Fruit fly (Drosophila melanogaster) whole organism, embryonic: Measurements from ENCODE around the gene CG42726.
A peak's percentile ranks its signal among the peaks of the same experiment; 100 is the strongest.

Experiments used
- Ada2b ChIP-seq: fragments of 200-800 bp; sonication (Bioruptor generic); IDR thresholded peaks from 2 replicates; pipeline ENCODE4 v1.3.6; 2022; ENCODE audit warnings: missing biosample characterization, missing genetic modification characterization
- CG1024 ChIP-seq: fragments of 200-800 bp; sonication (Bioruptor generic); IDR thresholded peaks from 2 replicates; pipeline ENCODE4 v1.3.6; 2022; ENCODE audit warnings: missing biosample characterization, missing genetic modification characterization
- CG10366 ChIP-seq: fragments of 200-800 bp; sonication (Bioruptor generic); IDR thresholded peaks from 2 replicates; pipeline ENCODE4 v1.3.6; 2022; ENCODE audit warnings: missing biosample characterization, missing genetic modification characterization
- CG12155 ChIP-seq: fragments of 200-800 bp; sonication (Bioruptor generic); optimal IDR thresholded peaks from 3 replicates; lab custom pipeline; 2016; ENCODE audit warnings: missing biosample characterization, missing genetic modification characterization
- CG13296 ChIP-seq: fragments of 200-800 bp; sonication (Bioruptor generic); optimal IDR thresholded peaks from 3 replicates; lab custom pipeline; 2018; ENCODE audit warnings: missing biosample characterization, mild to moderate bottlenecking, missing genetic modification characterization
- CG14014 ChIP-seq: fragments of 200-800 bp; sonication (Bioruptor generic); IDR thresholded peaks from 2 replicates; pipeline ENCODE4 v1.3.6; 2022; ENCODE audit warnings: missing biosample characterization, missing genetic modification characterization
- CG15601 ChIP-seq: fragments of 200-800 bp; sonication (Bioruptor generic); optimal IDR thresholded peaks from 3 replicates; lab custom pipeline; 2019; ENCODE audit warnings: missing biosample characterization, mild to moderate bottlenecking, missing genetic modification characterization, moderate library complexity
- CG15696 ChIP-seq: fragments of 200-800 bp; sonication (Bioruptor generic); optimal IDR thresholded peaks from 2 replicates; lab custom pipeline; 2019; ENCODE audit warnings: missing biosample characterization, mild to moderate bottlenecking, missing genetic modification characterization, moderate library complexity
- CG17612 ChIP-seq: fragments of 200-800 bp; sonication (Bioruptor generic); IDR thresholded peaks from 2 replicates; pipeline ENCODE4 v1.3.6; 2022; ENCODE audit warnings: missing biosample characterization, missing genetic modification characterization
- CG17829 ChIP-seq: fragments of 200-800 bp; optimal IDR thresholded peaks from 2 replicates; lab custom pipeline; 2019; ENCODE audit warnings: missing biosample characterization, mild to moderate bottlenecking, missing genetic modification characterization, moderate library complexity
- CG2120 ChIP-seq: fragments of 200-800 bp; sonication (Bioruptor generic); optimal IDR thresholded peaks from 3 replicates; lab custom pipeline; 2016; ENCODE audit warnings: missing biosample characterization, missing genetic modification characterization
- CG2678 ChIP-seq: fragments of 200-800 bp; sonication (Bioruptor generic); optimal IDR thresholded peaks from 3 replicates; lab custom pipeline; 2019; ENCODE audit warnings: missing biosample characterization, mild to moderate bottlenecking, missing genetic modification characterization, moderate library complexity
- CG31224 ChIP-seq: fragments of 200-800 bp; sonication (Bioruptor generic); IDR thresholded peaks from 2 replicates; pipeline ENCODE4 v1.3.6; 2022; ENCODE audit warnings: missing biosample characterization, missing genetic modification characterization
- CG32532 ChIP-seq: fragments of 200-800 bp; sonication (Bioruptor generic); IDR thresholded peaks from 2 replicates; pipeline ENCODE4 v1.3.6; 2022; ENCODE audit warnings: missing biosample characterization, missing genetic modification characterization
- CG3726 ChIP-seq: fragments of 200-800 bp; sonication (Bioruptor generic); IDR thresholded peaks from 3 replicates; pipeline ENCODE4, ENCODE4 v1.3.6; 2022; ENCODE audit warnings: missing biosample characterization, missing genetic modification characterization
- CG3847 ChIP-seq: fragments of 200-800 bp; sonication (Bioruptor generic); IDR thresholded peaks from 2 replicates; pipeline ENCODE4 v1.3.6; 2022; ENCODE audit warnings: missing biosample characterization, missing genetic modification characterization
- CG4328 ChIP-seq: fragments of 200-800 bp; sonication (Bioruptor generic); optimal IDR thresholded peaks from 3 replicates; lab custom pipeline; 2017; ENCODE audit warnings: missing biosample characterization, missing genetic modification reagents, missing genetic modification characterization
- CG4707 ChIP-seq: fragments of 200-800 bp; sonication (Bioruptor generic); optimal IDR thresholded peaks from 2 replicates; lab custom pipeline; 2018; ENCODE audit warnings: missing biosample characterization, mild to moderate bottlenecking, missing genetic modification characterization, moderate library complexity
- CG6654 ChIP-seq: fragments of 200-800 bp; sonication (Bioruptor generic); optimal IDR thresholded peaks from 2 replicates; lab custom pipeline; 2017; ENCODE audit warnings: missing biosample characterization, mild to moderate bottlenecking, missing genetic modification characterization
- CG7745 ChIP-seq: fragments of 200-800 bp; sonication (Bioruptor generic); optimal IDR thresholded peaks from 2 replicates; lab custom pipeline; 2018; ENCODE audit warnings: missing biosample characterization, mild to moderate bottlenecking, missing genetic modification characterization, moderate library complexity
- CG8765 ChIP-seq: fragments of 200-800 bp; sonication (Bioruptor generic); IDR thresholded peaks from 2 replicates; pipeline ENCODE4 v1.3.6; 2022; ENCODE audit warnings: missing biosample characterization, missing genetic modification characterization
- CrebB ChIP-seq: fragments of 200-800 bp; sonication (Bioruptor generic); optimal IDR thresholded peaks from 3 replicates; lab custom pipeline; 2018; ENCODE audit warnings: missing biosample characterization, mild to moderate bottlenecking, missing genetic modification characterization
- D ChIP-seq, 2 experiments: fragments of 200-800 bp in 1 of 2; fragments of >200 bp in 1 of 2; sonication (Bioruptor generic) in 1 of 2; optimal IDR thresholded peaks; 2 replicates in 1 of 2; 3 replicates in 1 of 2; lab custom pipeline; 2017; ENCODE audit warnings: mild to moderate bottlenecking in 1 of 2, missing biosample characterization in 1 of 2, missing genetic modification characterization in 1 of 2, missing genetic modification reagents in 1 of 2
- D19A ChIP-seq: fragments of 200-800 bp; optimal IDR thresholded peaks from 3 replicates; lab custom pipeline; 2019; ENCODE audit warnings: missing biosample characterization, mild to moderate bottlenecking, missing genetic modification characterization, moderate library complexity
- Dad ChIP-seq: fragments of 200-800 bp; sonication (Bioruptor generic); optimal IDR thresholded peaks from 3 replicates; lab custom pipeline; 2016; ENCODE audit warnings: missing biosample characterization, missing genetic modification characterization
- Dll ChIP-seq: fragments of 200-800 bp; sonication (Bioruptor generic); IDR thresholded peaks from 4 replicates; pipeline ENCODE4 v1.3.6; 2022; ENCODE audit warnings: missing biosample characterization, missing genetic modification characterization; ENCODE audit not compliant: partially characterized antibody
- Doc3 ChIP-seq: fragments of 200-800 bp; sonication (Bioruptor generic); IDR thresholded peaks from 3 replicates; pipeline ENCODE4 v1.3.6; 2022; ENCODE audit warnings: missing biosample characterization, missing genetic modification characterization; ENCODE audit not compliant: partially characterized antibody
- Eip74EF ChIP-seq, 2 experiments: fragments of 200-800 bp in 1 of 2; fragments of >200 bp in 1 of 2; sonication (Bioruptor generic) in 1 of 2; optimal IDR thresholded peaks; 2 replicates each; lab custom pipeline; 2017 to 2019; ENCODE audit warnings: missing biosample characterization in 2 of 2, missing genetic modification characterization in 2 of 2, mild to moderate bottlenecking in 1 of 2, moderate library complexity in 1 of 2
- HHEX ChIP-seq: fragments of 200-800 bp; sonication (Bioruptor generic); optimal IDR thresholded peaks from 3 replicates; lab custom pipeline; 2017; ENCODE audit warnings: missing biosample characterization, mild to moderate bottlenecking, missing genetic modification characterization, missing genetic modification reagents
- HLH54F ChIP-seq: fragments of 200-800 bp; sonication (Bioruptor generic); optimal IDR thresholded peaks from 3 replicates; lab custom pipeline; 2016; ENCODE audit warnings: missing biosample characterization, missing genetic modification characterization
- HmgZ ChIP-seq: fragments of 200-800 bp; sonication (Bioruptor generic); optimal IDR thresholded peaks from 2 replicates; lab custom pipeline; 2018; ENCODE audit warnings: missing biosample characterization, mild to moderate bottlenecking, missing genetic modification characterization
- Hmx ChIP-seq: fragments of 200-800 bp; sonication (Bioruptor generic); optimal IDR thresholded peaks from 2 replicates; lab custom pipeline; 2016; ENCODE audit warnings: missing biosample characterization, missing genetic modification characterization
- Lpt ChIP-seq: fragments of >200 bp; optimal IDR thresholded peaks from 2 replicates; lab custom pipeline; 2018; ENCODE audit warnings: missing biosample characterization, missing genetic modification characterization
- MBD-R2 ChIP-seq: fragments of 200-800 bp; sonication (Bioruptor generic); IDR thresholded peaks from 2 replicates; pipeline ENCODE4 v1.3.6; 2022; ENCODE audit warnings: missing biosample characterization, missing genetic modification characterization
- Mrtf ChIP-seq: fragments of 200-800 bp; sonication (Bioruptor generic); IDR thresholded peaks from 3 replicates; pipeline ENCODE4 v1.3.6; 2022; ENCODE audit warnings: missing biosample characterization, missing genetic modification characterization
- NFAT ChIP-seq: fragments of 200-800 bp; sonication (Bioruptor generic); IDR thresholded peaks from 2 replicates; pipeline ENCODE4 v1.3.6; 2022; ENCODE audit warnings: missing biosample characterization, missing genetic modification characterization
- NfI ChIP-seq: fragments of 200-800 bp; sonication (Bioruptor generic); optimal IDR thresholded peaks from 3 replicates; lab custom pipeline; 2018; ENCODE audit warnings: missing biosample characterization, mild to moderate bottlenecking, missing genetic modification characterization, moderate library complexity
- Sin3A ChIP-seq: fragments of >200 bp; optimal IDR thresholded peaks from 2 replicates; lab custom pipeline; 2018
- Xrp1 ChIP-seq: fragments of 200-800 bp; sonication (Bioruptor generic); IDR thresholded peaks from 2 replicates; pipeline ENCODE4 v1.3.6; 2022; ENCODE audit warnings: missing biosample characterization, missing genetic modification characterization
- ase ChIP-seq: fragments of 200-800 bp; sonication (Bioruptor generic); IDR thresholded peaks from 3 replicates; pipeline ENCODE4 v1.3.6; 2022; ENCODE audit warnings: missing biosample characterization, missing genetic modification characterization
- caup ChIP-seq: fragments of 200-800 bp; sonication (Bioruptor generic); optimal IDR thresholded peaks from 3 replicates; lab custom pipeline; 2017; ENCODE audit warnings: missing biosample characterization, mild to moderate bottlenecking, missing genetic modification characterization, moderate library complexity; ENCODE audit not compliant: severe bottlenecking
- crol ChIP-seq: fragments of 200-800 bp; sonication (Bioruptor generic); IDR thresholded peaks from 2 replicates; pipeline ENCODE4 v1.3.6; 2022; ENCODE audit warnings: missing biosample characterization, missing genetic modification characterization
- dmrt99B ChIP-seq: fragments of 200-800 bp; sonication (Bioruptor generic); optimal IDR thresholded peaks from 2 replicates; lab custom pipeline; 2018; ENCODE audit warnings: missing biosample characterization, mild to moderate bottlenecking, missing genetic modification characterization, moderate library complexity
- emc ChIP-seq: fragments of 200-800 bp; sonication (Bioruptor generic); optimal IDR thresholded peaks from 2 replicates; lab custom pipeline; 2016; ENCODE audit warnings: missing biosample characterization, missing genetic modification characterization
- esg ChIP-seq: fragments of 200-800 bp; sonication (Bioruptor generic); conservative IDR thresholded peaks from 2 replicates; pipeline ENCODE4 v1.3.6; 2022; ENCODE audit warnings: missing biosample characterization, missing genetic modification characterization
- eyg ChIP-seq: fragments of 200-800 bp; sonication (Bioruptor generic); optimal IDR thresholded peaks from 3 replicates; lab custom pipeline; 2016; ENCODE audit warnings: missing biosample characterization, missing genetic modification characterization
- fu2 ChIP-seq: fragments of 200-800 bp; sonication (Bioruptor generic); optimal IDR thresholded peaks from 2 replicates; lab custom pipeline; 2016; ENCODE audit warnings: missing biosample characterization, missing genetic modification characterization
- jigr1 ChIP-seq: fragments of 200-800 bp; sonication (Bioruptor generic); IDR thresholded peaks from 3 replicates; pipeline ENCODE4 v1.3.6; 2022; ENCODE audit warnings: missing biosample characterization, missing genetic modification characterization
- sob ChIP-seq: fragments of 200-800 bp; sonication (Bioruptor generic); IDR thresholded peaks from 2 replicates; pipeline ENCODE4 v1.3.6; 2022; ENCODE audit warnings: missing biosample characterization, missing genetic modification characterization

Gene CG42726

dm6 chr3R:15342926-15343685 is 4.7 kb upstream of the CG42726 start, which contains the start of gene Nagk (continued):
- TF ChIP-seq CG13296 (GFP tag; lab: Kevin White, UChicago) (peak; percentile 40), Eip74EF (GFP tag; optimal IDR thresholded peaks at IDR 0.05; lab: Kevin White, UChicago) (peak in 1 of 2 experiments; percentile 79), CG17829 (tag; lab: Kevin White, UChicago) (peak; percentile 39), CG4328 (GFP tag; lab: Kevin White, UChicago) (peak; percentile 59), emc (GFP tag; lab: Kevin White, UChicago) (peak; percentile 45), D19A (tag; lab: Kevin White, UChicago) (peak; percentile 24), CG10366 (peak; percentile 29; the same call in 1 of the 2 replicates), sob (GFP tag; lab: Robert Waterston, UW) (0 out of 2 replicates have a peak, but pooled peaks have one; percentile 27), Doc3 (GFP tag; lab: Robert Waterston, UW) (no peak), CG14014 (GFP tag; lab: Robert Waterston, UW) (peak; percentile 39), HHEX (peak; percentile 27), CG7745 (no peak), CG1024 (peak; percentile 22; the same call in 1 of the 2 replicates), CG15601 (tag; lab: Kevin White, UChicago) (peak; percentile 14), esg (GFP tag; lab: Robert Waterston, UW) (0 out of 2 replicates have a peak, but pooled peaks have one; percentile 21), crol (GFP tag; lab: Robert Waterston, UW) (no peak), CG15696 (tag; lab: Kevin White, UChicago) (no peak), Sin3A (no peak), CG31224 (GFP tag; lab: Robert Waterston, UW) (no peak; the same call in 1 of the 2 replicates), CG4707 (GFP tag; lab: Kevin White, UChicago) (no peak), Xrp1 (GFP tag; lab: Robert Waterston, UW) (0 out of 2 replicates have a peak, but pooled peaks have one; percentile 25), CG6654 (peak; percentile 11), eyg (GFP tag; lab: Kevin White, UChicago) (no peak), CG2678 (tag; lab: Kevin White, UChicago) (peak; percentile 79), Mrtf (peak; percentile 5; the same call in 1 of the 3 replicates), CG3847 (GFP tag; lab: Robert Waterston, UW) (peak; percentile 22), Dad (GFP tag; lab: Kevin White, UChicago) (peak; percentile 54), CG17612 (GFP tag; lab: Robert Waterston, UW) (no peak), HmgZ (tag; lab: Kevin White, UChicago) (peak; percentile 5), CG3726 (GFP tag; lab: Robert Waterston, UW) (no peak), CG2120 (GFP tag; lab: Kevin White, UChicago) (peak; percentile 69), CG12155 (GFP tag; lab: Kevin White, UChicago) (peak; percentile 43), CG8765 (no peak), ase (peak; percentile 4; the same call in 2 of the 3 replicates), Hmx (GFP tag; lab: Kevin White, UChicago) (no peak), D (optimal IDR thresholded peaks at IDR 0.05; lab: Kevin White, UChicago) (no peak), D (GFP tag; optimal IDR thresholded peaks at IDR 0.05; lab: Kevin White, UChicago) (peak; percentile 62), caup (GFP tag; lab: Kevin White, UChicago) (peak; percentile 34), Ada2b (0 out of 2 replicates have a peak, but pooled peaks have one; percentile 9), CrebB (peak; percentile 40), CG32532 (GFP tag; lab: Robert Waterston, UW) (peak; percentile 54), NFAT (GFP tag; lab: Robert Waterston, UW) (peak; percentile 58), dmrt99B (tag; lab: Kevin White, UChicago) (peak; percentile 67), HLH54F (GFP tag; lab: Kevin White, UChicago) (peak; percentile 57), NfI (peak; percentile 45), MBD-R2 (peak; percentile 44), Lpt (GFP tag; lab: Kevin White, UChicago) (no peak), fu2 (peak; percentile 24), Dll (GFP tag; lab: Robert Waterston, UW) (no peak), jigr1 (GFP tag; lab: Robert Waterston, UW) (no peak)
